Fruit fly (Drosophila melanogaster) whole organism, pupa: Measurements from ENCODE around the gene udt.

Source experiments
- CG10348 ChIP-seq: fragments of 200-800 bp; sonication (Bioruptor generic); IDR thresholded peaks from 2 replicates; pipeline ENCODE4 v1.3.6; 2022; ENCODE audit warnings: missing biosample characterization, missing genetic modification characterization
- CG12605 ChIP-seq: fragments of 200-800 bp; sonication (Bioruptor generic); IDR thresholded peaks from 2 replicates; pipeline ENCODE4 v1.3.6; 2022; ENCODE audit warnings: missing biosample characterization, missing genetic modification characterization
- CG13204 ChIP-seq: fragments of 200-800 bp; sonication (Bioruptor generic); optimal IDR thresholded peaks from 2 replicates; lab custom pipeline; 2018; ENCODE audit warnings: missing biosample characterization, mild to moderate bottlenecking, missing genetic modification characterization, moderate library complexity
- CG14655 ChIP-seq: fragments of 200-800 bp; sonication (Bioruptor generic); optimal IDR thresholded peaks from 3 replicates; lab custom pipeline; 2017; ENCODE audit warnings: mild to moderate bottlenecking, missing biosample characterization, missing genetic modification reagents, missing genetic modification characterization
- CG15710 ChIP-seq: fragments of 200-800 bp; sonication (Bioruptor generic); optimal IDR thresholded peaks from 2 replicates; lab custom pipeline; 2018; ENCODE audit warnings: missing biosample characterization, mild to moderate bottlenecking, missing genetic modification characterization, moderate library complexity
- CG17806 ChIP-seq: fragments of 200-800 bp; sonication (Bioruptor generic); optimal IDR thresholded peaks from 2 replicates; lab custom pipeline; 2018; ENCODE audit warnings: missing biosample characterization, mild to moderate bottlenecking, missing genetic modification characterization, moderate library complexity
- CG32121 ChIP-seq: fragments of 200-800 bp; sonication (Bioruptor generic); IDR thresholded peaks from 2 replicates; pipeline ENCODE4 v1.3.6; 2022; ENCODE audit warnings: missing biosample characterization, missing genetic modification characterization
- CG34367 ChIP-seq: fragments of 200-800 bp; sonication (Bioruptor generic); optimal IDR thresholded peaks from 2 replicates; lab custom pipeline; 2018; ENCODE audit warnings: missing biosample characterization, mild to moderate bottlenecking, missing genetic modification characterization
- CG4496 ChIP-seq: fragments of 200-800 bp; sonication (Bioruptor generic); IDR thresholded peaks from 3 replicates; pipeline ENCODE4 v1.3.6; 2022; ENCODE audit warnings: missing biosample characterization, missing genetic modification characterization
- CG8159 ChIP-seq: fragments of 200-800 bp; sonication (Bioruptor generic); optimal IDR thresholded peaks from 3 replicates; lab custom pipeline; 2018; ENCODE audit warnings: missing biosample characterization, mild to moderate bottlenecking, missing genetic modification characterization, moderate library complexity
- CG8301 ChIP-seq: fragments of 200-800 bp; sonication (Bioruptor generic); optimal IDR thresholded peaks from 2 replicates; lab custom pipeline; 2018; ENCODE audit warnings: missing biosample characterization, mild to moderate bottlenecking, missing genetic modification characterization
- CG9948 ChIP-seq: fragments of 200-800 bp; sonication (Bioruptor generic); optimal IDR thresholded peaks from 2 replicates; lab custom pipeline; 2018; ENCODE audit warnings: missing biosample characterization, mild to moderate bottlenecking, missing genetic modification characterization, moderate library complexity
- D1 ChIP-seq: fragments of 200-800 bp; sonication (Bioruptor generic); optimal IDR thresholded peaks from 2 replicates; lab custom pipeline; 2018; ENCODE audit warnings: missing biosample characterization, mild to moderate bottlenecking, missing genetic modification characterization, moderate library complexity
- EcR ChIP-seq: fragments of 200-800 bp; sonication (Bioruptor generic); optimal IDR thresholded peaks from 3 replicates; lab custom pipeline; 2019; ENCODE audit warnings: missing biosample characterization, missing genetic modification characterization, mild to moderate bottlenecking, moderate library complexity, missing genetic modification reagents
- Ets98B ChIP-seq: fragments of 200-800 bp; sonication (Bioruptor generic); IDR thresholded peaks from 2 replicates; pipeline ENCODE4 v1.3.6; 2022; ENCODE audit warnings: missing biosample characterization, missing genetic modification characterization
- Pif1A ChIP-seq: fragments of 200-800 bp; sonication (Bioruptor generic); optimal IDR thresholded peaks from 3 replicates; lab custom pipeline; 2016; ENCODE audit warnings: missing biosample characterization, missing genetic modification characterization
- Pif1B ChIP-seq: fragments of 200-800 bp; sonication (Bioruptor generic); optimal IDR thresholded peaks from 3 replicates; lab custom pipeline; 2016; ENCODE audit warnings: missing biosample characterization, missing genetic modification characterization
- Snoo ChIP-seq: fragments of 200-800 bp; sonication (Bioruptor generic); optimal IDR thresholded peaks from 3 replicates; lab custom pipeline; 2017; ENCODE audit warnings: missing biosample characterization, mild to moderate bottlenecking, missing genetic modification characterization, inconsistent platforms
- fd96Ca ChIP-seq: fragments of 200-800 bp; sonication (Bioruptor generic); IDR thresholded peaks from 3 replicates; pipeline ENCODE4 v1.3.6; 2022; ENCODE audit warnings: missing biosample characterization, missing genetic modification characterization
- gl ChIP-seq: fragments of 200-800 bp; sonication (Bioruptor generic); optimal IDR thresholded peaks from 2 replicates; lab custom pipeline; 2018; ENCODE audit warnings: missing biosample characterization, mild to moderate bottlenecking, missing genetic modification characterization
- rn ChIP-seq: fragments of 200-800 bp; sonication (Bioruptor generic); IDR thresholded peaks from 2 replicates; pipeline ENCODE4 v1.3.6; 2022; ENCODE audit warnings: missing biosample characterization, missing genetic modification characterization

Gene udt

DNA sequence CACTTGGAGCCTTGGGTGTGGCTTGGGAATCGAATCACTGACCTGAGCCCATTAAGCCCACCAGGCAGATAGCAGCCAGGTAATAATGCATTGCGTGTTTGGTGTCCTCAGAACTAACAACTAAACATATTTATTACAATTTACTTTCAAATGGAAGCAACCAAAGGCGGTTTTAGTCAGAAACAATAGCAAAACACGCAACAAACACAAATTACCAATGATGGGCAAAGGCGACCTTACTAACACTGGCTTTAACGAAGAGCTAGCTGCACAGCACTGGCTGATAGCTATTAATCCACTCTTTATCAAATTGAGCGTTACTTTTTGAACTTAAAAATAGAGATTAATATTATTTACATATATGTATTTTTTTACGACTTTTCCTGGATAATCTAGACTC lies at the start of gene udt:
TSS of gene udt (minus strand) at position 249 of the 400 bp plus-strand sequence.
- TF ChIP-seq Pif1A (GFP tag; lab: Kevin White, UChicago), result no peak
- TF ChIP-seq CG13204 (GFP tag; lab: Kevin White, UChicago), result no peak

DNA sequence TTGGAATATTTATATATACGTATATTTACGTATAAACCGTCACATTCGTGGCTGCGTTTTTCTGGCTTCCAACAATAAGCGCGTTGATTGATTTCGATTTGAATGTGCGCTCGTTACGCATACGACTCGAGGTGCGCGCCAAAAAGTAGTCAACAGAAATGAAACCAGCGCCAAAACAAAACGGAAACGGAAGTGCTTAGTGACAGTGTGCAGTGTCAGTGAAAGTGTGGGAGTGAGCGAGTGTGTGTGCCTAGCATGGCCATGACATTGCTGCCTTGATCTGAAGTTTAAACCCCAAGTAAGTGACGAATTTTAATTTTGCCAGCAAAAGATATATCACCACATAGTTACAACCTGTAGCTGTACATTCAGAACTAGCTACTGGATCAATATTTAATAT lies 40.6 kb upstream of the udt start, which contains the start of gene CG34355:
TSS of gene CG34355 (plus strand) at position 192 of the 400 bp plus-strand sequence.
- TF ChIP-seq CG34367 (tag; lab: Kevin White, UChicago) (peak; percentile 42), CG15710 (tag; lab: Kevin White, UChicago) (no peak), CG4496 (GFP tag; lab: Robert Waterston, UW) (peak; percentile 54; the same call in 2 of the 3 replicates)

DNA sequence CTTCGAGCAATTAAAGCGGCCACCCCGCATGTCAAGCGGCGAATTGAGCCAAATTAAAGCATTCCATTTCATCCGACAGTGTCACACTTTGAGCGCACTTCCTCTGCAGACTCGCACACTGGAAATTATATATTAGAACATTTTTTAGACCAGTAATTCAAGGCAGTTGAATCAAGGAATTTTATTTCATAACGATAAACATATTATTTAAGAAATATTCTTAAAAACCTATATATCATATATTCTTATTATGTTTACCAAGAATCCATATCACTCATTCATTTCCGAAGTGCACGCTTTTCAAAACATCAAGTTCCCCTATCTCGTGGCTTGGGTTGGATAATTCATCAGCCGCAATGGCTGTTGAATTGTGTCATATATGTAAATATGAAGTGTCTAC lies 28.4 kb upstream of the udt start:
- TF ChIP-seq Pif1B (GFP tag; lab: Kevin White, UChicago) (no peak), CG17806 (tag; lab: Kevin White, UChicago) (peak; percentile 72), D1 (no peak), CG14655 (GFP tag; lab: Kevin White, UChicago) (no peak), Pif1A (GFP tag; lab: Kevin White, UChicago) (no peak), CG8159 (tag; lab: Kevin White, UChicago) (no peak), CG13204 (GFP tag; lab: Kevin White, UChicago) (no peak), rn (GFP tag; lab: Robert Waterston, UW) (no peak), CG34367 (tag; lab: Kevin White, UChicago) (no peak), CG8301 (tag; lab: Kevin White, UChicago) (no peak), Snoo (no peak), gl (tag; lab: Kevin White, UChicago) (no peak), CG32121 (GFP tag; lab: Robert Waterston, UW) (peak; percentile 51; the same call in 1 of the 2 replicates), CG10348 (no peak), CG4496 (GFP tag; lab: Robert Waterston, UW) (peak; percentile 40; the same call in 1 of the 3 replicates), CG12605 (GFP tag; lab: Robert Waterston, UW) (peak; percentile 43; the same call in 1 of the 2 replicates), EcR (GFP tag; lab: Kevin White, UChicago) (no peak), fd96Ca (no peak), CG9948 (tag; lab: Kevin White, UChicago) (peak; percentile 51), CG15710 (tag; lab: Kevin White, UChicago) (peak; percentile 62), Ets98B (no peak)

DNA sequence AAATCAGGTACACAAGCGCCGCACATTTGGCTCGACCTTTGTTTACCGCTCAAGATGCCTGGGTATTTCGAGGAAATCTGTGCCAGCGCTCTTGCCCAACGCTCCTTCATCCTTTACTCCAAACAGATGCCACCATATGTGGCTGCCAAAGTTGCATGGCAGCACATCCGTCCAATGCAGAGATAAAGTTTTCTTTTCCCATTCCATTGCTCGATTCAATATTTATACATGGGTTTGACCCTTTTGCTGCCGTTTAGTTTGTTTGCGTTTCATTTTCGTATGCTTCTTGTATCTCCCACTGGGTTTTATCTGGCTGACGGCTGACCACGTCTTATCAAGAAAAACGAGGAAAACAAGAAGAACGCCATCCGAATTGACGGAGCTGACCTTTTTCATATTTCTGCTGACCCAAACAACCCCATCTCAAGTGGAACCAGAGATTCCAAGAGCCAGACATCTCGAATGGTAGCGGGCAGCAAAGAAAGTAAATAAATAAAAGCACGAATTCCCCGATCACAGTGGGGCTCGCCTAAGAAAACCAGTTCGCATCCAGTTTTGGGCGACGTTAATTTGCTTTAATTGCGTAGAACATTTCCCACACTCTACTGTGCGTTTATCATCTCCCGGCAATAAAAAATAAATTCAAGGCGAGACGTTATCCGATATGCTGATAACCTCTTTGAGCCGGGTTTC lies 27.6 kb upstream of the udt start:
- TF ChIP-seq Ets98B (no peak), CG15710 (tag; lab: Kevin White, UChicago) (no peak), EcR (GFP tag; lab: Kevin White, UChicago) (no peak), CG9948 (tag; lab: Kevin White, UChicago) (no peak), Pif1B (GFP tag; lab: Kevin White, UChicago) (no peak), CG10348 (no peak), rn (GFP tag; lab: Robert Waterston, UW) (no peak), CG12605 (GFP tag; lab: Robert Waterston, UW) (no peak), CG17806 (tag; lab: Kevin White, UChicago) (no peak), CG4496 (GFP tag; lab: Robert Waterston, UW) (no peak), Pif1A (GFP tag; lab: Kevin White, UChicago) (no peak), fd96Ca (no peak), CG8301 (tag; lab: Kevin White, UChicago) (no peak)

DNA sequence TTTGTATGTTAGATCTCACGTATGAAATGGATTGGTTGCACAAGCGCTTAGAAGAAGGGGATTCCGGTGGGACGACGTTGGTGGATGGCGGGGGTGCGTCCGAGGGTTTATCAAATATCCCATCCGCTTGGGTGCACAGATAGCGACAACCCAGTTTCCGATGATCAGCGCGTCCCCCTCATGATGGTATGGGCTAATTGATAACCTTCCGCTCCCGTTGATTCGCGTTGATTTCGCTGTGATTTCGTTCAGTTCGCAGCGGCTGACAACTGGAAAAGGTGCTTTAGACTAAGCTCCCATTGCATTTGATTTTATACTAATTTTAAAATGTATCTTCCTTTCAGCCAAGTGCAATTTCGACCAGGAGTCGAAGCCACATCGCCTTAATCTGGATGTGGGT lies 26.5 kb upstream of the udt start:
- TF ChIP-seq Pif1A (GFP tag; lab: Kevin White, UChicago), result no peak

DNA sequence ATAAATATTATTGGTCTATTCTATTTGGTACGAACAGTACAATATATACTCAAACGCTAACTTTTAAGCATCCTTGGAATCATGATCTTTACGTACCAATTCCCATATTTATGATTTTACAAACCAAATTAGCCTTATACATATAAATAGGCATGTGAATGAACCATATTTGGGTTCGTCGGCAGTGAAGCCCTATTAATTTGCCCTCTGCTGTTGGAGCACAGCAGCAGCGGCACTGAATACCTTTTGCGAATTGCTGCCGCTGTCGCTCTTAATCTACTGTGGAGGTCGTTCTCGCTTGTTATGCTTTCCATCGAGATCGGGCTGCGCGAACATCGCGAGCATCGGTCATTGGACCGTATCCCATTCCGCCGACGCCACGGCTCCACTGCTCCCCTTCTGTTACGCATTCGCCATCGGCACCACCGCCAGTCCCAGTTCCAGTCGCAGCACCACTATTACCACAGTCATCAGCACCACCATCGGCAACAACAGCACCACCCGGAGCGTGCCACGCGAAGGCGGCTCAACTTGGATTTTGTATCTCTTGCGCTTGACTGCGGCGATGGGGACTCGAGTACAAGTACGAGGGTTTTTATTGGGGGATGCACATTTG lies 25.5 kb upstream of the udt start:
- TF ChIP-seq rn (GFP tag; lab: Robert Waterston, UW), result no peak
- no peak for TF ChIP-seq CG10348
- peak; percentile 80 for TF ChIP-seq CG8301 (tag; lab: Kevin White, UChicago)
- peak; percentile 74 for TF ChIP-seq Pif1B (GFP tag; lab: Kevin White, UChicago)
- TF ChIP-seq fd96Ca, result peak; percentile 64; the same call in 2 of the 3 replicates
- TF ChIP-seq CG12605 (GFP tag; lab: Robert Waterston, UW), result peak; percentile 48; the same call in 1 of the 2 replicates
- peak; percentile 83 for TF ChIP-seq CG8159 (tag; lab: Kevin White, UChicago)
- peak; percentile 43 for TF ChIP-seq Ets98B
- TF ChIP-seq CG14655 (GFP tag; lab: Kevin White, UChicago), result peak; percentile 82
- TF ChIP-seq EcR (GFP tag; lab: Kevin White, UChicago), result peak; percentile 98
- peak; percentile 79 for TF ChIP-seq CG17806 (tag; lab: Kevin White, UChicago)
- peak; percentile 67 for TF ChIP-seq Pif1A (GFP tag; lab: Kevin White, UChicago)
- TF ChIP-seq Snoo, result peak; percentile 60
- TF ChIP-seq gl (tag; lab: Kevin White, UChicago), result peak; percentile 37
- TF ChIP-seq CG4496 (GFP tag; lab: Robert Waterston, UW), result peak; percentile 41; the same call in 2 of the 3 replicates
- TF ChIP-seq CG34367 (tag; lab: Kevin White, UChicago), result peak; percentile 67
- peak; percentile 97 for TF ChIP-seq CG13204 (GFP tag; lab: Kevin White, UChicago)
- peak; percentile 80 for TF ChIP-seq CG9948 (tag; lab: Kevin White, UChicago)
- TF ChIP-seq CG15710 (tag; lab: Kevin White, UChicago), result peak; percentile 77
- TF ChIP-seq CG32121 (GFP tag; lab: Robert Waterston, UW), result peak; percentile 62
- peak; percentile 50 for TF ChIP-seq D1
